Worm (Caenorhabditis elegans) whole organism, L3 larva: ENCODE results near the gene C17H12.6.

ENCODE experiments used
- ama-1 ChIP-seq: fragments of 150-350 bp; optimal IDR thresholded peaks from 2 replicates; lab custom pipeline; 2018
- ceh-28 ChIP-seq: fragments of 150-350 bp; optimal IDR thresholded peaks from 2 replicates; lab custom pipeline; 2014; ENCODE audit warnings: missing biosample characterization, missing genetic modification reagents, missing genetic modification characterization
- ceh-82 ChIP-seq: fragments of 150-350 bp; optimal IDR thresholded peaks from 2 replicates; lab custom pipeline; 2014; ENCODE audit warnings: missing biosample characterization, missing genetic modification characterization
- ceh-9 ChIP-seq: sonication (generic microtip); optimal IDR thresholded peaks from 2 replicates; lab custom pipeline; 2018; ENCODE audit warnings: missing biosample characterization, missing genetic modification characterization
- egl-5 ChIP-seq: fragments of 150-350 bp; optimal IDR thresholded peaks from 2 replicates; lab custom pipeline; 2017; ENCODE audit warnings: missing biosample characterization, missing genetic modification reagents, missing genetic modification characterization, inconsistent platforms
- fkh-2 ChIP-seq: fragments of 150-350 bp; optimal IDR thresholded peaks from 2 replicates; lab custom pipeline; 2014; ENCODE audit warnings: missing biosample characterization, missing genetic modification reagents, missing genetic modification characterization
- lin-39 ChIP-seq: fragments of 150-350 bp; optimal IDR thresholded peaks from 2 replicates; lab custom pipeline; 2018; ENCODE audit warnings: missing biosample characterization, missing genetic modification reagents, missing genetic modification characterization
- nhr-11 ChIP-seq: fragments of 150-350 bp; optimal IDR thresholded peaks from 2 replicates; lab custom pipeline; 2014; ENCODE audit warnings: missing biosample characterization, missing genetic modification characterization
- nhr-25 ChIP-seq: sonication (generic microtip); optimal IDR thresholded peaks from 2 replicates; lab custom pipeline; 2017; ENCODE audit warnings: missing biosample characterization, missing genetic modification characterization
- nhr-28 ChIP-seq: fragments of 150-350 bp; optimal IDR thresholded peaks from 2 replicates; lab custom pipeline; 2014; ENCODE audit warnings: missing biosample characterization, missing genetic modification characterization
- nhr-76 ChIP-seq: fragments of 150-350 bp; sonication (generic microtip); optimal IDR thresholded peaks from 5 replicates; lab custom pipeline; 2014; ENCODE audit warnings: missing biosample characterization, missing genetic modification characterization
- nhr-77 ChIP-seq: fragments of 150-350 bp; optimal IDR thresholded peaks from 2 replicates; lab custom pipeline; 2014; ENCODE audit warnings: missing biosample characterization, missing genetic modification characterization
- snpc-4 ChIP-seq: fragments of 150-350 bp; optimal IDR thresholded peaks from 2 replicates; lab custom pipeline; 2014; ENCODE audit warnings: missing biosample characterization, missing genetic modification characterization

DNA sequence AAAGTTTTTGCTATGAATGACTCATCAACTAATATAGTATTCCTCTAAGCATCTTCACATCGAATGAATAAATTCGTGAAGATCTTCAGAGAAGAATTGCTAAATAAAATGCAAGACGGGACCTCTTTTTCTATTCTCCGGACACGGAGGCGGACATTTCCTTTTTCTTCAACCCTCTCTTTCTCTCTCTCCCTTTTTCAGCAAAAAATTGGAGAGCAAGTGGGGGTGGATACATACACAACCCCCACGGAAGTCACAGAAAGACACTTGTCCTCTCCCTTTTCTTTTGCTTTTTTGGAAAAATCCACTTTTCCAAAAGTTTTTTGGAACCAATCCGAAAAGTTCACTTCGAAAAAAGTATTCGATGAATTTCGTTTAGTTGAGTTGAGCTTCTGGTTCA lies 12.4 kb upstream of the C17H12.6 start:
- no peak for TF ChIP-seq nhr-25 (tag; lab: Kevin White, UChicago)
- TF ChIP-seq lin-39 (tag; lab: Kevin White, UChicago), result peak; percentile 17
- TF ChIP-seq ceh-28 (tag; lab: Kevin White, UChicago), result no peak
- no peak for TF ChIP-seq nhr-28 (tag; lab: Kevin White, UChicago)
- TF ChIP-seq nhr-76 (tag; lab: Kevin White, UChicago), result no peak
- no peak for TF ChIP-seq ama-1
- TF ChIP-seq egl-5, result no peak
- TF ChIP-seq fkh-2, result no peak
- TF ChIP-seq ceh-82 (tag; lab: Kevin White, UChicago), result no peak
- no peak for TF ChIP-seq ceh-9 (tag; lab: Kevin White, UChicago)
- no peak for TF ChIP-seq snpc-4
- TF ChIP-seq nhr-11, result no peak
- TF ChIP-seq nhr-77 (tag; lab: Kevin White, UChicago), result no peak
